Worm (Caenorhabditis elegans) whole organism, early embryonic: ENCODE measurements around the gene rhy-1.

Experiments used
- B0310.2 ChIP-seq: sonication (generic microtip); optimal IDR thresholded peaks from 2 replicates; lab custom pipeline; 2016; ENCODE audit warnings: mild to moderate bottlenecking, missing genetic modification characterization, missing compliant biosample characterization
- F13C5.2 ChIP-seq: sonication (generic microtip); optimal IDR thresholded peaks from 2 replicates; lab custom pipeline; 2017; ENCODE audit warnings: mild to moderate bottlenecking, missing genetic modification characterization, inconsistent platforms, missing compliant biosample characterization
- aly-1 ChIP-seq: sonication (generic microtip); optimal IDR thresholded peaks from 2 replicates; lab custom pipeline; 2016; ENCODE audit warnings: missing genetic modification characterization, missing compliant biosample characterization
- ama-1 ChIP-seq: fragments of 150-350 bp; optimal IDR thresholded peaks from 2 replicates; lab custom pipeline; 2014
- ceh-13 ChIP-seq: fragments of 200-800 bp; sonication (Bioruptor generic); optimal IDR thresholded peaks from 2 replicates; lab custom pipeline; 2018; ENCODE audit warnings: mild to moderate bottlenecking, missing genetic modification characterization, missing compliant biosample characterization
- ceh-36 ChIP-seq: sonication (generic microtip); optimal IDR thresholded peaks from 2 replicates; lab custom pipeline; 2016; ENCODE audit warnings: missing genetic modification characterization, inconsistent platforms, missing compliant biosample characterization
- ets-7 ChIP-seq: sonication (generic microtip); optimal IDR thresholded peaks from 2 replicates; lab custom pipeline; 2016; ENCODE audit warnings: missing genotype, missing genetic modification characterization, missing compliant biosample characterization
- flt-1 ChIP-seq: fragments of 200-800 bp; sonication (Bioruptor generic); IDR thresholded peaks from 2 replicates; pipeline ENCODE4 v1.3.6; 2022; ENCODE audit warnings: missing genetic modification characterization, missing compliant biosample characterization
- hmbx-1 ChIP-seq: sonication (generic microtip); optimal IDR thresholded peaks from 2 replicates; lab custom pipeline; 2016; ENCODE audit warnings: mild to moderate bottlenecking, missing genetic modification characterization, missing compliant biosample characterization
- hmg-4 ChIP-seq: fragments of 200-800 bp; sonication (Bioruptor generic); optimal IDR thresholded peaks from 2 replicates; lab custom pipeline; 2018; ENCODE audit warnings: mild to moderate bottlenecking, missing genetic modification characterization, missing compliant biosample characterization
- hnd-1 ChIP-seq: sonication (generic microtip); optimal IDR thresholded peaks from 2 replicates; lab custom pipeline; 2016; ENCODE audit warnings: missing genetic modification characterization, missing compliant biosample characterization
- pes-1 ChIP-seq: fragments of 200-800 bp; sonication (Bioruptor generic); IDR thresholded peaks from 2 replicates; pipeline ENCODE4 v1.3.6; 2022; ENCODE audit warnings: missing genetic modification reagents, missing genetic modification characterization, missing compliant biosample characterization
- scrt-1 ChIP-seq: fragments of 200-800 bp; sonication (Bioruptor generic); IDR thresholded peaks from 2 replicates; pipeline ENCODE4 v1.3.6; 2022; ENCODE audit warnings: missing genetic modification characterization, missing compliant biosample characterization
- sea-1 ChIP-seq: fragments of 200-800 bp; sonication (Bioruptor generic); conservative IDR thresholded peaks from 2 replicates; pipeline ENCODE4 v1.3.6; 2022; ENCODE audit warnings: missing genetic modification characterization, missing compliant biosample characterization
- tbx-11 ChIP-seq: fragments of 200-800 bp; sonication (Bioruptor generic); IDR thresholded peaks from 2 replicates; pipeline ENCODE4 v1.3.6; 2022; ENCODE audit warnings: missing genetic modification characterization, missing compliant biosample characterization
- tbx-37 ChIP-seq: fragments of 200-800 bp; sonication (Bioruptor generic); conservative IDR thresholded peaks from 2 replicates; pipeline ENCODE4 v1.3.6; 2022; ENCODE audit warnings: missing genetic modification reagents, missing genetic modification characterization, missing compliant biosample characterization
- tra-4 ChIP-seq: sonication (generic microtip); optimal IDR thresholded peaks from 2 replicates; lab custom pipeline; 2017; ENCODE audit warnings: missing genetic modification characterization, missing compliant biosample characterization

Gene rhy-1

DNA sequence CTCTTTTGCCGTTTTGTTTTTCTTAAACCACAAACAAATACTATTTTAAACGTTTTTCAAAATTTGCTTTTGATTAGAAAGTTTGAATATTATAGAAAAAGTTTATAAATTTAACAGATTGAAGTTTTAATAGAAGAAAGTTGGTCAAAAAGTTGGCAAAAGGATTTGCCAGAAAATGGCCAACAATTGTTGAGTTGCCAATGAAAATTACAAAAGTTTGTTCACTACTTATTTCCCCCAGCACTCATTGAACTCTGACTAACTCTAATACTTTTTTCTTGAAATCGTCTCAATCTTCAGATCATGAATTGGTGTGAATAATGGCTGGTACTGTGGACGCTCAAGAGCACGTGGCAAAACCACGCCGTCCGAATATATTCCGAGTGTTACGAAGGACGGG, 48.9 kb downstream of the rhy-1 start, which contains the start of gene ZK1067.4:
Gene ZK1067.4 (plus strand): TSS at position 301 of the 400 bp plus-strand sequence.
- TF ChIP-seq aly-1, result no peak
- TF ChIP-seq ceh-36 (tag; lab: Kevin White, UChicago), result no peak
- TF ChIP-seq tbx-11, result no peak
- no peak for TF ChIP-seq B0310.2
- no peak for TF ChIP-seq sea-1 (GFP tag; lab: Robert Waterston, UW)
- no peak for TF ChIP-seq ceh-13
- TF ChIP-seq flt-1, result no peak
- TF ChIP-seq hmbx-1 (tag; lab: Kevin White, UChicago), result no peak
- no peak for TF ChIP-seq ama-1
- TF ChIP-seq ets-7 (tag; lab: Kevin White, UChicago), result no peak
- no peak for TF ChIP-seq tbx-37
- TF ChIP-seq hmg-4 (GFP tag; lab: Kevin White, UChicago), result no peak
- TF ChIP-seq scrt-1 (GFP tag; lab: Robert Waterston, UW), result no peak
- no peak for TF ChIP-seq pes-1 (GFP tag; lab: Robert Waterston, UW)
- TF ChIP-seq tra-4, result no peak

DNA sequence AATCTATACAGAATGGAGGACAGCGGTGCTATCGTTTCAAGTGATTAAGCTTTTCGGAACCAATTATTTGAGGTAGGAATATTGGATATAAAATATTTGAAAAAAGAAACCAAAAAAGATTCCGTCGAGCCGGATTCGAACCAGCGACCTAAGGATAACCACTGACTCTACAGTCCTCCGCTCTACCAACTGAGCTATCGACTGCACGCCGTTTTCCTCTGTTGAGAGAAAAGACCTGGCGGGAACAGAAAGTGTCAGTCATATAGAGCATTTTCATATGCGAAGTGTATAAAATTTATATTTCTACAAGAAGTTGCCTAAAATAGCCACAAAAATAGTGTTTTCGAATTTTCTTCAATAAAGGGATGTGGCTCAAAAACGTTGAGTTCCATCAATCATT, 50.5 kb downstream of the rhy-1 start:
- TF ChIP-seq tbx-11 (no peak), hmbx-1 (tag; lab: Kevin White, UChicago) (no peak), tbx-37 (no peak), tra-4 (no peak), ceh-36 (tag; lab: Kevin White, UChicago) (no peak), ceh-13 (no peak), B0310.2 (no peak), ets-7 (tag; lab: Kevin White, UChicago) (no peak), pes-1 (GFP tag; lab: Robert Waterston, UW) (no peak), scrt-1 (GFP tag; lab: Robert Waterston, UW) (no peak), sea-1 (GFP tag; lab: Robert Waterston, UW) (no peak), hnd-1 (tag; lab: Kevin White, UChicago) (no peak), aly-1 (no peak), F13C5.2 (tag; lab: Kevin White, UChicago) (no peak), ama-1 (no peak), hmg-4 (GFP tag; lab: Kevin White, UChicago) (no peak), flt-1 (no peak)
